Worm (Caenorhabditis elegans) whole organism, early embryonic: Measurements from ENCODE around the gene T04C12.11.

Source experiments
- B0310.2 ChIP-seq: sonication (generic microtip); optimal IDR thresholded peaks from 2 replicates; lab custom pipeline; 2016; ENCODE audit warnings: mild to moderate bottlenecking, missing genetic modification characterization, missing compliant biosample characterization
- F13C5.2 ChIP-seq: sonication (generic microtip); optimal IDR thresholded peaks from 2 replicates; lab custom pipeline; 2017; ENCODE audit warnings: mild to moderate bottlenecking, missing genetic modification characterization, inconsistent platforms, missing compliant biosample characterization
- ama-1 ChIP-seq: fragments of 150-350 bp; optimal IDR thresholded peaks from 2 replicates; lab custom pipeline; 2014
- ceh-13 ChIP-seq: fragments of 200-800 bp; sonication (Bioruptor generic); optimal IDR thresholded peaks from 2 replicates; lab custom pipeline; 2018; ENCODE audit warnings: mild to moderate bottlenecking, missing genetic modification characterization, missing compliant biosample characterization
- ets-7 ChIP-seq: sonication (generic microtip); optimal IDR thresholded peaks from 2 replicates; lab custom pipeline; 2016; ENCODE audit warnings: missing genotype, missing genetic modification characterization, missing compliant biosample characterization
- flt-1 ChIP-seq: fragments of 200-800 bp; sonication (Bioruptor generic); IDR thresholded peaks from 2 replicates; pipeline ENCODE4 v1.3.6; 2022; ENCODE audit warnings: missing genetic modification characterization, missing compliant biosample characterization
- hmbx-1 ChIP-seq: sonication (generic microtip); optimal IDR thresholded peaks from 2 replicates; lab custom pipeline; 2016; ENCODE audit warnings: mild to moderate bottlenecking, missing genetic modification characterization, missing compliant biosample characterization
- hnd-1 ChIP-seq: sonication (generic microtip); optimal IDR thresholded peaks from 2 replicates; lab custom pipeline; 2016; ENCODE audit warnings: missing genetic modification characterization, missing compliant biosample characterization
- pes-1 ChIP-seq: fragments of 200-800 bp; sonication (Bioruptor generic); IDR thresholded peaks from 2 replicates; pipeline ENCODE4 v1.3.6; 2022; ENCODE audit warnings: missing genetic modification reagents, missing genetic modification characterization, missing compliant biosample characterization
- scrt-1 ChIP-seq: fragments of 200-800 bp; sonication (Bioruptor generic); IDR thresholded peaks from 2 replicates; pipeline ENCODE4 v1.3.6; 2022; ENCODE audit warnings: missing genetic modification characterization, missing compliant biosample characterization

DNA sequence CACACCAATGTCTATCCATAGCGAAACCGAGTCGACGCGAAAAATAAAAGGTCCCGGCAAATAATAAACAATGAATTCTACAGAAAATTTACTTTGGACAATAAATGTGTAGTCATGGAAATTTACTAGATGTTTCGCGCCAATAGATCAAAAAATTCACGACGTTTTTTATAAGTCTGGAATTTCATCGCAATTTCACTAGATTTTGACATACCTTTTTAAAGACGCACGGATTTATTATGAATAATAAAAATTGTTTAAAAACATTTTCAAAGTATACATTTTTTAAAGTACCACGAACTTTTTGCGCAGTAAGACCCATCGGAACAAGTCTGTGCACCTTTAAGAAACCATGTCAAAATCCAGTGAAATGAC lies 15.9 kb upstream of the T04C12.11 start:
- TF ChIP-seq flt-1 (no peak), ama-1 (lab: Kevin White, UChicago) (no peak), scrt-1 (GFP tag; lab: Robert Waterston, UW) (no peak), pes-1 (GFP tag; lab: Robert Waterston, UW) (no peak), hmbx-1 (no peak), hnd-1 (tag; lab: Kevin White, UChicago) (no peak), B0310.2 (no peak), ets-7 (tag; lab: Kevin White, UChicago) (no peak), F13C5.2 (tag; lab: Kevin White, UChicago) (no peak), ceh-13 (GFP tag; lab: Kevin White, UChicago) (no peak)
